Fruit fly (Drosophila melanogaster): Measurements from ENCODE around the gene TfIIA-L.
A peak's percentile ranks its signal among the peaks of the same experiment; 100 is the strongest.

The TfIIA-L gene

dm6 chr3R:27274533-27275447 lies 23.9 kb downstream of the TfIIA-L start, which contains the start of gene CG5938 (continued):
- TF ChIP-seq fd3F (GFP tag; optimal IDR thresholded peaks at IDR 0.05) (no peak), CG4854 (GFP tag; optimal IDR thresholded peaks at IDR 0.05) (peak; percentile 4), ssp (GFP tag; IDR thresholded peaks at IDR 0.05) (no peak), C15 (GFP tag; IDR thresholded peaks at IDR 0.05) (no peak), CG2712 (tag; optimal IDR thresholded peaks at IDR 0.05) (peak; percentile 50), nom (GFP tag; optimal IDR thresholded peaks at IDR 0.05) (peak; percentile 54), CG11696 (GFP tag; IDR thresholded peaks at IDR 0.05) (no peak), CG4820 (GFP tag; optimal IDR thresholded peaks at IDR 0.05) (no peak), HmgZ (tag; optimal IDR thresholded peaks at IDR 0.05) (peak; percentile 55), YL-1 (GFP tag; optimal IDR thresholded peaks at IDR 0.05) (peak; percentile 35), Ets65A (GFP tag) (peak; percentile 70), sob (GFP tag; IDR thresholded peaks at IDR 0.05) (0 out of 2 replicates have a peak, but pooled peaks have one; percentile 9), Hr39 (optimal IDR thresholded peaks at IDR 0.05) (no peak), esg (GFP tag; conservative IDR thresholded peaks at IDR 0.05) (0 out of 2 replicates have a peak, but pooled peaks have one; percentile 23), CG8089 (GFP tag; optimal IDR thresholded peaks at IDR 0.05) (no peak), CG2120 (GFP tag; optimal IDR thresholded peaks at IDR 0.05) (peak; percentile 20), CG15479 (GFP tag; optimal IDR thresholded peaks at IDR 0.05) (peak; percentile 53), pum (GFP tag; optimal IDR thresholded peaks at IDR 0.05) (no peak), sisA (GFP tag; IDR thresholded peaks at IDR 0.05) (no peak), CG9727 (GFP tag; optimal IDR thresholded peaks at IDR 0.05) (peak; percentile 10), abd-A (tag; optimal IDR thresholded peaks at IDR 0.05) (peak; percentile 38), CG31441 (GFP tag; IDR thresholded peaks at IDR 0.05) (peak; percentile 50; the same call in 1 of the 2 replicates), bigmax (GFP tag; optimal IDR thresholded peaks at IDR 0.05) (no peak), amos (GFP tag; IDR thresholded peaks at IDR 0.05; ENCODE audit: partially characterized antibody) (no peak), CG12659 (GFP tag; optimal IDR thresholded peaks at IDR 0.05) (peak; percentile 35), CG34224 (GFP tag; IDR thresholded peaks at IDR 0.05; ENCODE audit: partially characterized antibody) (peak; percentile 38; the same call in 2 of the 3 replicates), seq (GFP tag; IDR thresholded peaks at IDR 0.05) (peak; percentile 62), H2.0 (GFP tag; IDR thresholded peaks at IDR 0.05) (peak; percentile 55), CG3065 (GFP tag; optimal IDR thresholded peaks at IDR 0.05) (no peak), ttk (GFP tag; IDR thresholded peaks at IDR 0.05) (0 out of 2 replicates have a peak, but pooled peaks have one; percentile 25), zen (tag; optimal IDR thresholded peaks at IDR 0.05) (peak; percentile 34), CG34376 (GFP tag; optimal IDR thresholded peaks at IDR 0.05) (peak; percentile 8), CG6813 (GFP tag; optimal IDR thresholded peaks at IDR 0.05) (no peak), CG8944 (GFP tag; optimal IDR thresholded peaks at IDR 0.05) (no peak), CG17361 (GFP tag; IDR thresholded peaks at IDR 0.05) (peak; percentile 46; the same call in 1 of the 3 replicates), al (GFP tag; IDR thresholded peaks at IDR 0.05) (no peak), Ravus (GFP tag; IDR thresholded peaks at IDR 0.05) (no peak), exex (tag; optimal IDR thresholded peaks at IDR 0.05) (no peak), Sry-β (GFP tag; optimal IDR thresholded peaks at IDR 0.05) (no peak), Mrtf (GFP tag; IDR thresholded peaks at IDR 0.05) (no peak), CG11723 (GFP tag; optimal IDR thresholded peaks at IDR 0.05) (no peak), lab (GFP tag; optimal IDR thresholded peaks at IDR 0.05) (peak; percentile 46), Xrp1 (GFP tag; IDR thresholded peaks at IDR 0.05) (peak; percentile 26; the same call in 1 of the 2 replicates), yki (optimal IDR thresholded peaks at IDR 0.05) (no peak), CG15601 (tag; optimal IDR thresholded peaks at IDR 0.05) (peak; percentile 19), onecut (GFP tag; IDR thresholded peaks at IDR 0.05) (peak; percentile 73), tup (GFP tag; optimal IDR thresholded peaks at IDR 0.05) (peak; percentile 1), CG14441 (GFP tag; IDR thresholded peaks at IDR 0.05) (0 out of 2 replicates have a peak, but pooled peaks have one; percentile 29), CG5953 (GFP tag; IDR thresholded peaks at IDR 0.05) (no peak)

Data from whole organism, embryonic.